Worm (Caenorhabditis elegans) whole organism, young adult: ENCODE results near the gene crb-1.

ENCODE experiments used
- C06A6.2 ChIP-seq: fragments of 200-800 bp; sonication (Bioruptor generic); conservative IDR thresholded peaks from 2 replicates; pipeline ENCODE4 v1.3.6; 2022; ENCODE audit warnings: missing genetic modification characterization, missing compliant biosample characterization
- D2030.7 ChIP-seq: fragments of 200-800 bp; sonication (Bioruptor generic); IDR thresholded peaks from 2 replicates; pipeline ENCODE4 v1.3.6; 2022; ENCODE audit warnings: missing genetic modification reagents, missing genetic modification characterization, missing compliant biosample characterization
- F52B5.7 ChIP-seq: sonication (generic microtip); optimal IDR thresholded peaks from 2 replicates; lab custom pipeline; 2016; ENCODE audit warnings: mild to moderate bottlenecking, missing genetic modification characterization, missing compliant biosample characterization
- F57A8.1 ChIP-seq: fragments of 200-800 bp; sonication (Bioruptor generic); optimal IDR thresholded peaks from 2 replicates; lab custom pipeline; 2018; ENCODE audit warnings: mild to moderate bottlenecking, missing genetic modification characterization, moderate library complexity, missing compliant biosample characterization
- K11D2.4 ChIP-seq: fragments of 200-800 bp; sonication (Bioruptor generic); IDR thresholded peaks from 2 replicates; pipeline ENCODE4 v1.3.6; 2022; ENCODE audit warnings: missing genetic modification reagents, missing genetic modification characterization, missing compliant biosample characterization
- Y53F4B.3 ChIP-seq: fragments of 200-800 bp; sonication (Bioruptor generic); IDR thresholded peaks from 2 replicates; pipeline ENCODE4 v1.3.6; 2022; ENCODE audit warnings: missing genetic modification reagents, missing genetic modification characterization, missing compliant biosample characterization
- Y53G8AR.9 ChIP-seq: fragments of 200-800 bp; sonication (Bioruptor generic); conservative IDR thresholded peaks from 2 replicates; pipeline ENCODE4 v1.3.6; 2022; ENCODE audit warnings: missing genetic modification reagents, missing genetic modification characterization, missing compliant biosample characterization
- akir-1 ChIP-seq: fragments of 200-800 bp; sonication (Bioruptor generic); optimal IDR thresholded peaks from 2 replicates; lab custom pipeline; 2018; ENCODE audit warnings: mild to moderate bottlenecking, missing genetic modification characterization, moderate library complexity, missing compliant biosample characterization
- ama-1 ChIP-seq, 3 experiments: fragments of 150-350 bp in 1 of 3; sonication (generic microtip) in 2 of 3; optimal IDR thresholded peaks; 2 replicates each; lab custom pipeline; 2014 to 2018; ENCODE audit warnings: missing biosample characterization in 2 of 3, missing genetic modification characterization in 2 of 3, missing genetic modification reagents in 2 of 3
- atf-7 ChIP-seq: sonication (generic microtip); optimal IDR thresholded peaks from 2 replicates; lab custom pipeline; 2017; ENCODE audit warnings: mild to moderate bottlenecking, missing genetic modification characterization, missing compliant biosample characterization
- ccch-3 ChIP-seq: fragments of 200-800 bp; sonication (Bioruptor generic); optimal IDR thresholded peaks from 2 replicates; lab custom pipeline; 2018; ENCODE audit warnings: mild to moderate bottlenecking, missing genetic modification characterization, missing compliant biosample characterization
- cebp-1 ChIP-seq, 2 experiments: fragments of 200-800 bp in 1 of 2; sonication (Bioruptor generic) in 1 of 2; sonication (generic microtip) in 1 of 2; IDR thresholded peaks in 1 of 2; optimal IDR thresholded peaks in 1 of 2; 2 replicates each; pipeline versions ENCODE4 v1.3.6 to Lab custom; 2017 to 2022; ENCODE audit warnings: missing compliant biosample characterization in 2 of 2, missing genetic modification characterization in 2 of 2, mild to moderate bottlenecking in 1 of 2, missing genetic modification reagents in 1 of 2, moderate library complexity in 1 of 2
- chd-7 ChIP-seq: sonication (generic microtip); optimal IDR thresholded peaks from 2 replicates; lab custom pipeline; 2016; ENCODE audit warnings: mild to moderate bottlenecking, missing genetic modification characterization, moderate library complexity, missing compliant biosample characterization
- dpl-1 ChIP-seq: fragments of 150-350 bp; optimal IDR thresholded peaks from 2 replicates; lab custom pipeline; 2014; ENCODE audit warnings: missing biosample characterization, missing genetic modification reagents, missing genetic modification characterization
- egl-18 ChIP-seq: fragments of 200-800 bp; sonication (Bioruptor generic); IDR thresholded peaks from 2 replicates; pipeline ENCODE4 v1.3.6; 2022; ENCODE audit warnings: missing genetic modification reagents, missing genetic modification characterization, missing compliant biosample characterization
- ekl-4 ChIP-seq: fragments of 200-800 bp; sonication (Bioruptor generic); IDR thresholded peaks from 2 replicates; pipeline ENCODE4 v1.3.6; 2022; ENCODE audit warnings: missing genetic modification reagents, missing genetic modification characterization, missing compliant biosample characterization
- gei-17 ChIP-seq: fragments of 200-800 bp; sonication (Bioruptor generic); optimal IDR thresholded peaks from 2 replicates; lab custom pipeline; 2018; ENCODE audit warnings: mild to moderate bottlenecking, missing genetic modification characterization, missing compliant biosample characterization
- hrde-1 ChIP-seq: sonication (generic microtip); optimal IDR thresholded peaks from 2 replicates; lab custom pipeline; 2016; ENCODE audit warnings: missing genetic modification characterization, mild to moderate bottlenecking, missing compliant biosample characterization, moderate library complexity, missing genotype, missing genetic modification reagents, borderline replicate concordance
- let-607 ChIP-seq, 2 experiments: fragments of 200-800 bp in 1 of 2; sonication (Bioruptor generic) in 1 of 2; sonication (generic microtip) in 1 of 2; optimal IDR thresholded peaks; 2 replicates each; lab custom pipeline; 2016 to 2018; ENCODE audit warnings: mild to moderate bottlenecking in 2 of 2, missing compliant biosample characterization in 2 of 2, missing genetic modification characterization in 2 of 2, moderate library complexity in 2 of 2, missing genotype in 1 of 2
- lin-40 ChIP-seq: sonication (generic microtip); optimal IDR thresholded peaks from 2 replicates; lab custom pipeline; 2016; ENCODE audit warnings: missing genetic modification characterization, mild to moderate bottlenecking, missing compliant biosample characterization, missing genotype, missing genetic modification reagents
- lin-54 ChIP-seq: fragments of 200-800 bp; sonication (Bioruptor generic); optimal IDR thresholded peaks from 2 replicates; lab custom pipeline; 2018; ENCODE audit warnings: mild to moderate bottlenecking, missing genetic modification characterization, missing compliant biosample characterization
- lsl-1 ChIP-seq: fragments of 200-800 bp; sonication (Bioruptor generic); optimal IDR thresholded peaks from 2 replicates; lab custom pipeline; 2018; ENCODE audit warnings: mild to moderate bottlenecking, missing genetic modification characterization, moderate library complexity, missing compliant biosample characterization
- lsy-27 ChIP-seq: sonication (generic microtip); optimal IDR thresholded peaks from 2 replicates; lab custom pipeline; 2017; ENCODE audit warnings: missing genetic modification characterization, mild to moderate bottlenecking, missing compliant biosample characterization, antibody characterized with exemption, missing genotype, borderline replicate concordance; ENCODE audit not compliant: insufficient read depth
- madf-3 ChIP-seq: fragments of 200-800 bp; sonication (Bioruptor generic); IDR thresholded peaks from 2 replicates; pipeline ENCODE4 v1.3.6; 2022; ENCODE audit warnings: missing genetic modification reagents, missing genetic modification characterization, missing compliant biosample characterization
- madf-6 ChIP-seq: fragments of 200-800 bp; sonication (Bioruptor generic); IDR thresholded peaks from 2 replicates; pipeline ENCODE4 v1.3.6; 2022; ENCODE audit warnings: missing genetic modification reagents, missing genetic modification characterization, missing compliant biosample characterization
- mcd-1 ChIP-seq: fragments of 200-800 bp; sonication (Bioruptor generic); IDR thresholded peaks from 2 replicates; pipeline ENCODE4 v1.3.6; 2022; ENCODE audit warnings: missing genetic modification reagents, missing genetic modification characterization, missing compliant biosample characterization
- nfya-1 ChIP-seq: sonication (generic microtip); optimal IDR thresholded peaks from 2 replicates; lab custom pipeline; 2017; ENCODE audit warnings: antibody characterized with exemption, missing compliant biosample characterization, missing genetic modification characterization, borderline replicate concordance; ENCODE audit not compliant: insufficient read depth
- nhr-120 ChIP-seq: fragments of 200-800 bp; sonication (Bioruptor generic); IDR thresholded peaks from 2 replicates; pipeline ENCODE4 v1.3.6; 2022; ENCODE audit warnings: missing genetic modification characterization, missing compliant biosample characterization
- nhr-27 ChIP-seq: fragments of 200-800 bp; sonication (Bioruptor generic); optimal IDR thresholded peaks from 2 replicates; lab custom pipeline; 2018; ENCODE audit warnings: mild to moderate bottlenecking, missing genetic modification characterization, moderate library complexity, missing compliant biosample characterization
- nhr-80 ChIP-seq: sonication (generic microtip); optimal IDR thresholded peaks from 2 replicates; lab custom pipeline; 2016; ENCODE audit warnings: missing genetic modification characterization, missing compliant biosample characterization
- nhr-90 ChIP-seq: sonication (generic microtip); optimal IDR thresholded peaks from 2 replicates; lab custom pipeline; 2016; ENCODE audit warnings: missing genotype, mild to moderate bottlenecking, missing genetic modification characterization, missing compliant biosample characterization
- rec-8 ChIP-seq, 2 experiments: sonication (generic microtip); optimal IDR thresholded peaks; 2 replicates each; lab custom pipeline; 2016; ENCODE audit warnings: mild to moderate bottlenecking in 2 of 2, missing genetic modification characterization in 2 of 2, missing genetic modification reagents in 2 of 2, missing genotype in 2 of 2, missing biosample characterization in 1 of 2, missing compliant biosample characterization in 1 of 2, moderate library complexity in 1 of 2
- repo-1 ChIP-seq: sonication (generic microtip); optimal IDR thresholded peaks from 2 replicates; lab custom pipeline; 2017; ENCODE audit warnings: mild to moderate bottlenecking, missing genetic modification characterization, missing compliant biosample characterization
- sea-2 ChIP-seq: fragments of 200-800 bp; sonication (Bioruptor generic); IDR thresholded peaks from 2 replicates; pipeline ENCODE4 v1.3.6; 2022; ENCODE audit warnings: missing genetic modification characterization, missing compliant biosample characterization
- snpc-4 ChIP-seq, 5 experiments: fragments of 150-350 bp in 1 of 5; sonication (generic microtip) in 4 of 5; optimal IDR thresholded peaks; 2 replicates each; lab custom pipeline; 2014 to 2018; ENCODE audit warnings: missing genetic modification characterization in 5 of 5, missing biosample characterization in 3 of 5, antibody characterized with exemption in 2 of 5, mild to moderate bottlenecking in 2 of 5, missing compliant biosample characterization in 2 of 5, missing genotype in 2 of 5, moderate library complexity in 2 of 5, missing genetic modification reagents in 1 of 5
- sptf-2 ChIP-seq: fragments of 200-800 bp; sonication (Bioruptor generic); optimal IDR thresholded peaks from 2 replicates; lab custom pipeline; 2018; ENCODE audit warnings: mild to moderate bottlenecking, missing genetic modification characterization, missing compliant biosample characterization
- tbx-9 ChIP-seq: sonication (generic microtip); optimal IDR thresholded peaks from 2 replicates; lab custom pipeline; 2016; ENCODE audit warnings: borderline replicate concordance, missing genetic modification characterization, inconsistent platforms, missing compliant biosample characterization
- unc-130 ChIP-seq: sonication (generic microtip); optimal IDR thresholded peaks from 2 replicates; lab custom pipeline; 2016; ENCODE audit warnings: missing genetic modification reagents, missing genetic modification characterization, missing compliant biosample characterization
- ztf-22 ChIP-seq: fragments of 200-800 bp; sonication (Bioruptor generic); optimal IDR thresholded peaks from 2 replicates; lab custom pipeline; 2018; ENCODE audit warnings: mild to moderate bottlenecking, missing genetic modification characterization, moderate library complexity, missing compliant biosample characterization
- ztf-26 ChIP-seq: sonication (generic microtip); optimal IDR thresholded peaks from 2 replicates; lab custom pipeline; 2017; ENCODE audit warnings: missing genetic modification characterization, missing compliant biosample characterization

crb-1 gene

ce11 chrX:17419813-17420584 is 6.2 kb upstream of the crb-1 start (continued):
- TF ChIP-seq atf-7 (tag; lab: Kevin White, UChicago) (no peak), snpc-4 (GFP tag; optimal IDR thresholded peaks at IDR 0.05; lab: Kevin White, UChicago) (no peak), snpc-4 (tag; optimal IDR thresholded peaks at IDR 0.05; lab: Kevin White, UChicago) (no peak), K11D2.4 (GFP tag; lab: Robert Waterston, UW) (no peak), dpl-1 (no peak), repo-1 (tag; lab: Kevin White, UChicago) (no peak), sea-2 (GFP tag; lab: Robert Waterston, UW) (no peak), nhr-120 (no peak), nhr-27 (tag; lab: Kevin White, UChicago) (peak; percentile 26), Y53F4B.3 (GFP tag; lab: Robert Waterston, UW) (no peak), sptf-2 (GFP tag; lab: Kevin White, UChicago) (no peak), tbx-9 (tag; lab: Kevin White, UChicago) (no peak), madf-3 (GFP tag; lab: Robert Waterston, UW) (no peak), lsl-1 (GFP tag; lab: Kevin White, UChicago) (no peak), nhr-80 (tag; lab: Kevin White, UChicago) (no peak), ekl-4 (GFP tag; lab: Robert Waterston, UW) (0 out of 2 replicates have a peak, but pooled peaks have one; percentile 7), lsy-27 (tag; lab: Kevin White, UChicago) (no peak), gei-17 (peak; percentile 49), let-607 (tag; optimal IDR thresholded peaks at IDR 0.05; lab: Kevin White, UChicago) (no peak), chd-7 (tag; lab: Kevin White, UChicago) (peak; percentile 38), rec-8 (tag; optimal IDR thresholded peaks at IDR 0.05; lab: Kevin White, UChicago) (no peak), lin-40 (tag; lab: Kevin White, UChicago) (peak; percentile 47), F57A8.1 (GFP tag; lab: Kevin White, UChicago) (no peak), ztf-26 (tag; lab: Kevin White, UChicago) (peak; percentile 68), unc-130 (GFP tag; lab: Kevin White, UChicago) (no peak), egl-18 (no peak), F52B5.7 (tag; lab: Kevin White, UChicago) (no peak), akir-1 (GFP tag; lab: Kevin White, UChicago) (no peak), ztf-22 (GFP tag; lab: Kevin White, UChicago) (no peak), Y53G8AR.9 (GFP tag; lab: Robert Waterston, UW) (0 out of 2 replicates have a peak, but pooled peaks have one; percentile 16), hrde-1 (tag; lab: Kevin White, UChicago) (no peak), ccch-3 (GFP tag; lab: Kevin White, UChicago) (no peak), nhr-90 (tag; lab: Kevin White, UChicago) (no peak), lin-54 (no peak), C06A6.2 (GFP tag; lab: Robert Waterston, UW) (no peak; the same call in 1 of the 2 replicates), nfya-1 (tag; lab: Kevin White, UChicago) (no peak), mcd-1 (GFP tag; lab: Robert Waterston, UW) (0 out of 2 replicates have a peak, but pooled peaks have one; percentile 3), cebp-1 (GFP tag; IDR thresholded peaks at IDR 0.05; lab: Robert Waterston, UW) (no peak), cebp-1 (tag; optimal IDR thresholded peaks at IDR 0.05; lab: Kevin White, UChicago) (no peak), ama-1 (optimal IDR thresholded peaks at IDR 0.05; lab: Kevin White, UChicago) (peak; percentile 70), ama-1 (GFP tag; optimal IDR thresholded peaks at IDR 0.05; lab: Kevin White, UChicago) (no peak), D2030.7 (GFP tag; lab: Robert Waterston, UW) (no peak), madf-6 (GFP tag; lab: Robert Waterston, UW) (no peak)
- TF ChIP-seq, all 124 proteins: peak for 16
